Worm (Caenorhabditis elegans) whole organism, L1 larva: ENCODE data around the gene mdt-15.

Experiments
- C04F5.9 ChIP-seq: sonication (generic microtip); optimal IDR thresholded peaks from 2 replicates; lab custom pipeline; 2016; ENCODE audit warnings: missing genetic modification characterization, missing compliant biosample characterization
- C16A3.4 ChIP-seq: fragments of 150-350 bp; optimal IDR thresholded peaks from 2 replicates; lab custom pipeline; 2014; ENCODE audit warnings: missing biosample characterization, missing genetic modification characterization
- F16B12.6 ChIP-seq: fragments of 150-350 bp; optimal IDR thresholded peaks from 2 replicates; lab custom pipeline; 2014; ENCODE audit warnings: missing biosample characterization, missing genetic modification characterization
- Y116A8C.19 ChIP-seq: sonication (generic microtip); optimal IDR thresholded peaks from 2 replicates; lab custom pipeline; 2016; ENCODE audit warnings: missing compliant biosample characterization, missing genetic modification characterization, borderline replicate concordance
- alr-1 ChIP-seq: fragments of 200-800 bp; sonication (Bioruptor generic); optimal IDR thresholded peaks from 2 replicates; lab custom pipeline; 2018; ENCODE audit warnings: borderline replicate concordance, mild to moderate bottlenecking, missing genetic modification characterization, missing compliant biosample characterization
- ama-1 ChIP-seq: fragments of 150-350 bp; optimal IDR thresholded peaks from 2 replicates; lab custom pipeline; 2014
- blmp-1 ChIP-seq: fragments of 150-350 bp; optimal IDR thresholded peaks from 2 replicates; lab custom pipeline; 2014; ENCODE audit warnings: missing biosample characterization, missing genetic modification characterization
- ceh-90 ChIP-seq: sonication (generic microtip); optimal IDR thresholded peaks from 2 replicates; lab custom pipeline; 2016; ENCODE audit warnings: missing genetic modification characterization, missing compliant biosample characterization
- dpl-1 ChIP-seq, 3 experiments: fragments of 150-350 bp in 2 of 3; sonication (generic microtip) in 1 of 3; optimal IDR thresholded peaks; 2 replicates each; lab custom pipeline; 2014 to 2017; ENCODE audit warnings: missing biosample characterization in 3 of 3, missing genetic modification characterization in 3 of 3, missing genetic modification reagents in 3 of 3
- dsc-1 ChIP-seq: sonication (generic microtip); optimal IDR thresholded peaks from 2 replicates; lab custom pipeline; 2016; ENCODE audit warnings: mild to moderate bottlenecking, missing genetic modification characterization, missing compliant biosample characterization
- efl-1 ChIP-seq, 4 experiments: fragments of 150-350 bp; optimal IDR thresholded peaks in 3 of 4; peaks in 1 of 4; 1 replicate in 1 of 4; 2 replicates in 3 of 4; lab custom pipeline; 2014; ENCODE audit warnings: missing biosample characterization in 2 of 4, missing genetic modification characterization in 2 of 4, missing genetic modification reagents in 2 of 4
- egl-27 ChIP-seq, 2 experiments: fragments of 150-350 bp in 1 of 2; sonication (generic microtip); optimal IDR thresholded peaks; 3 replicates each; lab custom pipeline; 2017 to 2018; ENCODE audit warnings: missing biosample characterization in 2 of 2, missing genetic modification characterization in 2 of 2, missing genetic modification reagents in 2 of 2
- elt-2 ChIP-seq: sonication (generic microtip); optimal IDR thresholded peaks from 2 replicates; lab custom pipeline; 2016; ENCODE audit warnings: missing genetic modification characterization, mild to moderate bottlenecking, inconsistent platforms, missing compliant biosample characterization, missing genetic modification reagents
- fkh-10 ChIP-seq: sonication (generic microtip); optimal IDR thresholded peaks from 2 replicates; lab custom pipeline; 2017; ENCODE audit warnings: missing biosample characterization, missing genetic modification reagents, missing genetic modification characterization
- fkh-4 ChIP-seq: sonication (generic microtip); optimal IDR thresholded peaks from 2 replicates; lab custom pipeline; 2016; ENCODE audit warnings: missing compliant biosample characterization, missing genetic modification characterization, borderline replicate concordance
- fkh-8 ChIP-seq: sonication (generic microtip); optimal IDR thresholded peaks from 2 replicates; lab custom pipeline; 2016; ENCODE audit warnings: mild to moderate bottlenecking, missing genetic modification characterization, missing compliant biosample characterization
- fos-1 ChIP-seq: fragments of 150-350 bp; optimal IDR thresholded peaks from 2 replicates; lab custom pipeline; 2014; ENCODE audit warnings: missing biosample characterization, missing genetic modification characterization
- irx-1 ChIP-seq: sonication (generic microtip); optimal IDR thresholded peaks from 2 replicates; lab custom pipeline; 2016; ENCODE audit warnings: missing genetic modification characterization, missing compliant biosample characterization
- isw-1 ChIP-seq: fragments of 200-800 bp; sonication (Bioruptor generic); IDR thresholded peaks from 2 replicates; pipeline ENCODE4 v1.3.6; 2022; ENCODE audit warnings: missing genetic modification characterization, missing compliant biosample characterization
- jun-1 ChIP-seq: fragments of 150-350 bp; optimal IDR thresholded peaks from 2 replicates; lab custom pipeline; 2014; ENCODE audit warnings: missing biosample characterization, missing genetic modification reagents, missing genetic modification characterization
- lin-14 ChIP-seq: fragments of 200-800 bp; sonication (Bioruptor generic); optimal IDR thresholded peaks from 2 replicates; lab custom pipeline; 2018; ENCODE audit warnings: mild to moderate bottlenecking, missing genetic modification characterization, moderate library complexity, missing compliant biosample characterization
- lin-15B ChIP-seq: fragments of 150-350 bp; sonication (generic microtip); optimal IDR thresholded peaks from 3 replicates; lab custom pipeline; 2014; ENCODE audit warnings: missing biosample characterization, missing genetic modification characterization
- lin-35 ChIP-seq, 2 experiments: fragments of 150-350 bp; optimal IDR thresholded peaks; 2 replicates each; lab custom pipeline; 2014; ENCODE audit warnings: missing biosample characterization in 2 of 2, missing genetic modification characterization in 2 of 2, missing genetic modification reagents in 2 of 2
- lir-3 ChIP-seq: sonication (generic microtip); optimal IDR thresholded peaks from 2 replicates; lab custom pipeline; 2016; ENCODE audit warnings: mild to moderate bottlenecking, missing genetic modification characterization, moderate library complexity, missing compliant biosample characterization; ENCODE audit not compliant: poor library complexity
- lsy-2 ChIP-seq, 2 experiments: fragments of 150-350 bp; optimal IDR thresholded peaks; 2 replicates each; lab custom pipeline; 2014; ENCODE audit warnings: missing biosample characterization in 2 of 2, missing genetic modification characterization in 2 of 2
- mdl-1 ChIP-seq, 2 experiments: fragments of 150-350 bp; optimal IDR thresholded peaks; 2 replicates each; lab custom pipeline; 2014 to 2017; ENCODE audit warnings: missing biosample characterization in 2 of 2, missing genetic modification characterization in 2 of 2, inconsistent platforms in 1 of 2
- mef-2 ChIP-seq: fragments of 150-350 bp; optimal IDR thresholded peaks from 2 replicates; lab custom pipeline; 2014; ENCODE audit warnings: missing biosample characterization, missing genetic modification characterization
- mep-1 ChIP-seq: fragments of 150-350 bp; optimal IDR thresholded peaks from 2 replicates; lab custom pipeline; 2014; ENCODE audit warnings: missing biosample characterization, missing genetic modification characterization
- nhr-71 ChIP-seq: sonication (generic microtip); optimal IDR thresholded peaks from 2 replicates; lab custom pipeline; 2016; ENCODE audit warnings: mild to moderate bottlenecking, missing genetic modification characterization, moderate library complexity, missing compliant biosample characterization
- pag-3 ChIP-seq: sonication (generic microtip); optimal IDR thresholded peaks from 2 replicates; lab custom pipeline; 2017; ENCODE audit warnings: missing genetic modification characterization, mild to moderate bottlenecking, missing compliant biosample characterization, antibody characterized with exemption, borderline replicate concordance; ENCODE audit not compliant: insufficient read depth
- pax-3 ChIP-seq: fragments of 200-800 bp; sonication (Bioruptor generic); optimal IDR thresholded peaks from 2 replicates; lab custom pipeline; 2018; ENCODE audit warnings: mild to moderate bottlenecking, missing genetic modification characterization, moderate library complexity, missing compliant biosample characterization
- pqm-1 ChIP-seq: sonication (generic microtip); optimal IDR thresholded peaks from 3 replicates; lab custom pipeline; 2017; ENCODE audit warnings: missing biosample characterization, missing genetic modification characterization
- rnt-1 ChIP-seq: sonication (generic microtip); optimal IDR thresholded peaks from 2 replicates; lab custom pipeline; 2016; ENCODE audit warnings: mild to moderate bottlenecking, missing genetic modification characterization, moderate library complexity, missing compliant biosample characterization
- skn-1 ChIP-seq: fragments of 150-350 bp; optimal IDR thresholded peaks from 2 replicates; lab custom pipeline; 2014; ENCODE audit warnings: missing biosample characterization, missing genetic modification characterization
- snu-23 ChIP-seq: sonication (generic microtip); optimal IDR thresholded peaks from 2 replicates; lab custom pipeline; 2016; ENCODE audit warnings: missing genetic modification characterization, missing compliant biosample characterization
- sptf-1 ChIP-seq: fragments of 150-350 bp; optimal IDR thresholded peaks from 2 replicates; lab custom pipeline; 2014; ENCODE audit warnings: missing biosample characterization, missing genetic modification characterization
- tbx-2 ChIP-seq: sonication (generic microtip); optimal IDR thresholded peaks from 2 replicates; lab custom pipeline; 2016; ENCODE audit warnings: missing genetic modification characterization, missing compliant biosample characterization
- tlp-1 ChIP-seq: fragments of 150-350 bp; optimal IDR thresholded peaks from 2 replicates; lab custom pipeline; 2014; ENCODE audit warnings: missing biosample characterization, missing genetic modification characterization
- unc-130 ChIP-seq: fragments of 150-350 bp; optimal IDR thresholded peaks from 2 replicates; lab custom pipeline; 2017; ENCODE audit warnings: missing biosample characterization, missing genetic modification characterization, inconsistent platforms
- unc-30 ChIP-seq: sonication (generic microtip); optimal IDR thresholded peaks from 2 replicates; lab custom pipeline; 2017; ENCODE audit warnings: missing biosample characterization, missing genetic modification characterization
- zag-1 ChIP-seq: fragments of 150-350 bp; optimal IDR thresholded peaks from 2 replicates; lab custom pipeline; 2014; ENCODE audit warnings: missing biosample characterization, missing genetic modification characterization
- ztf-11 ChIP-seq, 2 experiments: sonication (generic microtip); optimal IDR thresholded peaks; 2 replicates each; lab custom pipeline; 2016 to 2017; ENCODE audit warnings: missing genetic modification characterization in 2 of 2, missing biosample characterization in 1 of 2, missing compliant biosample characterization in 1 of 2

The mdt-15 gene

DNA sequence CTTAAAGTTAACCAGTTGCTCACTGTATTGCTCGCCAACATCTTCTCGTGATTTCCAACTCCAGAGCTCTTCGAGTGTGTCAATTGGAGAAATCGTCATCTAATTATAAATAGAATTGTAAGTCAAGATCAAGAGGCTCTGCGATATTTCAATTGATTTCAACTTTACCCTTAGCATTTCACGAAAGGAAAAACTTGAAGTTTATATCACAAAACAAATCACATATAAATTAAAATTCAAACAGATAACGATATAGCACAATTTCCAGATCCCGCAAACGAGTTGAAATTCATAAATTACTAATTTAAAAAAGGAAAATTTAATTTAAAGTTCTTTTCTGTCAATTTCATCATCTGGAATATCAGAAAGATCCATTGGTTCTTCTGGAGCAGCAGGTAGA lies 34.9 kb upstream of the mdt-15 start, which contains the start of gene eng-1:
Gene eng-1, minus strand, starts transcription at position 101 of the 400 bp plus-strand sequence.
- TF ChIP-seq F16B12.6 (tag; lab: Kevin White, UChicago), result no peak
- TF ChIP-seq unc-30, result no peak
- TF ChIP-seq fkh-8 (tag; lab: Kevin White, UChicago), result no peak
- TF ChIP-seq C16A3.4 (tag; lab: Kevin White, UChicago), result no peak
- TF ChIP-seq zag-1 (tag; lab: Kevin White, UChicago), result no peak
- TF ChIP-seq fkh-4 (tag; lab: Kevin White, UChicago), result no peak
- TF ChIP-seq, all 84 proteins: peak for 0

DNA sequence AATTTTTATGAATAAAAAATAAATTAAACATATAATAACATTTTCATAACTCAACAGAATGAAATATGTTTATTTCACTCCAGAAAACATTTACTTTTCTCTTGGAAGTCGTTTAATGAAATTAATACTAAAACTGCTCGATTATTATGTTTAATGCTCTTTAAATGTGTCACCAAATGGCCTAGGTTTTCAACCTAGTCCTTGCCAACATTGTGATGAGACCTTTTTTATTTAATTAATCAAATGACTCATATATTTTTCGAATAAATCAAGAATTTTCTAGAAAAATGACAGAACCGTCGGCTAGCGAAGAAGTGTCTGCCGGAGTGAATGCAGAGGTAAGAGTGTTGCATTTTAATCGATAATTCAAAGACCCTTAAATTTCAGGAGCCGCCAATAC lies 30.7 kb upstream of the mdt-15 start, which contains the start of gene rabn-5:
Gene rabn-5, plus strand, starts transcription at position 284 of the 400 bp plus-strand sequence.
- TF ChIP-seq mep-1 (tag; lab: Kevin White, UChicago), result peak; percentile 16
- TF ChIP-seq dpl-1 (GFP tag; optimal IDR thresholded peaks at IDR 0.05; lab: Kevin White, UChicago), result peak in 1 of 3 experiments; percentile 59
- TF ChIP-seq efl-1 (optimal IDR thresholded peaks at IDR 0.05; lab: Kevin White, UChicago), result peak; percentile 13 to 19
- TF ChIP-seq efl-1 (GFP tag; optimal IDR thresholded peaks at IDR 0.05 in 1 of 2; lab: Kevin White, UChicago), result peak in 1 of 2 experiments; percentile 51
- TF ChIP-seq pag-3, result no peak
- no peak for TF ChIP-seq C04F5.9 (tag; lab: Kevin White, UChicago)
- peak in 1 of 2 experiments; percentile 2 for TF ChIP-seq lsy-2 (tag; optimal IDR thresholded peaks at IDR 0.05; lab: Kevin White, UChicago)

DNA sequence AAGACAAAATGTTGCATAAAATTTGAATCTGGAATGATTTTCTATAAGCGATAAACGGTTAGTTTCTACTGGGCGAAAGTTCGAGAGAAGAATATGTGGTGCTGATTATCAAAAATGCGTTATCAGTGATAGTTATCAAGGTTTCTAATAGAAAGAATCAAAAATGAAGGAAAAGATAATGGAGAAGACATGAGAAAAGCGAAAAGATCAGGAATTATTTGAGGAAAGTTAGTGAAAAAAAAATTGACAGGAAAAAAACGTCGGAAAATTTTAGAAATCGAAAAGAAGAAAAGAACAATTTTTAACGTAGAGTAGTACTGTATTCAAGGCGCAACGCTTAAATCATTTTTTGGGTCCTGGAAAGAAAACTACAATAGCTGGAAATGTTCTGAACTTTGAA lies 30.2 kb upstream of the mdt-15 start, which contains the start of gene dnpp-1:
Gene dnpp-1, minus strand, starts transcription at position 30 of the 400 bp plus-strand sequence.
- TF ChIP-seq egl-27 (tag; optimal IDR thresholded peaks at IDR 0.05; lab: Kevin White, UChicago) (no peak), unc-130 (tag; lab: Kevin White, UChicago) (no peak), elt-2 (tag; lab: Kevin White, UChicago) (peak; percentile 78), blmp-1 (tag; lab: Kevin White, UChicago) (peak; percentile 62), lin-14 (no peak), lin-35 (GFP tag; optimal IDR thresholded peaks at IDR 0.05; lab: Kevin White, UChicago) (peak in 1 of 2 experiments; percentile 25), fkh-10 (no peak), mef-2 (no peak), tlp-1 (tag; lab: Kevin White, UChicago) (peak; percentile 25), zag-1 (tag; lab: Kevin White, UChicago) (no peak), dsc-1 (tag; lab: Kevin White, UChicago) (no peak), lir-3 (tag; lab: Kevin White, UChicago) (no peak), pqm-1 (peak; percentile 36), sptf-1 (tag; lab: Kevin White, UChicago) (no peak), unc-30 (no peak), mdl-1 (tag; optimal IDR thresholded peaks at IDR 0.05; lab: Kevin White, UChicago) (no peak)

DNA sequence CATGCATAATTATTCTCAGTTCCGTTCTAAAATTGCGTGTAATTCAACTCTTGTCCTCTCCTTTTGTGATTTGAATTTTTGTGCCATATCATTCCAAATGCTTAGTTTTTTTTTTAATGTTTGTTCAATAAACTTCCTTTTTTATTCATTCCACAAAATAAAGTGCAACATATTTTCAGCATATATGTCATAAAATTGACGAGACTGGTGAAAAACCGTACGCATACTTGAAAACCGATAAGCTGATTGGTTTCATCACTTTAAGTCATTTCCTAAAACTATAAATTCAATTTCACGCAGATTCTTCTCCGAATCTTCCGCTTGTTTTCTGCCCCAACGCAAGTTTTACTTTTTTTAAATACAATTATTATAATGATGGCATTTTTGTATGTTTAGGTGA lies 25.5 kb upstream of the mdt-15 start, which contains the start of gene dpf-4:
Gene dpf-4, plus strand, starts transcription at position 301 of the 400 bp plus-strand sequence.
- TF ChIP-seq lir-3 (tag; lab: Kevin White, UChicago) (no peak), skn-1 (no peak), efl-1 (optimal IDR thresholded peaks at IDR 0.05; lab: Kevin White, UChicago) (no peak), efl-1 (GFP tag; optimal IDR thresholded peaks at IDR 0.05 in 1 of 2; lab: Kevin White, UChicago) (peak in 1 of 2 experiments; percentile 75), snu-23 (no peak), nhr-71 (no peak), Y116A8C.19 (tag; lab: Kevin White, UChicago) (no peak), fos-1 (tag; lab: Kevin White, UChicago) (no peak), zag-1 (tag; lab: Kevin White, UChicago) (no peak)

DNA sequence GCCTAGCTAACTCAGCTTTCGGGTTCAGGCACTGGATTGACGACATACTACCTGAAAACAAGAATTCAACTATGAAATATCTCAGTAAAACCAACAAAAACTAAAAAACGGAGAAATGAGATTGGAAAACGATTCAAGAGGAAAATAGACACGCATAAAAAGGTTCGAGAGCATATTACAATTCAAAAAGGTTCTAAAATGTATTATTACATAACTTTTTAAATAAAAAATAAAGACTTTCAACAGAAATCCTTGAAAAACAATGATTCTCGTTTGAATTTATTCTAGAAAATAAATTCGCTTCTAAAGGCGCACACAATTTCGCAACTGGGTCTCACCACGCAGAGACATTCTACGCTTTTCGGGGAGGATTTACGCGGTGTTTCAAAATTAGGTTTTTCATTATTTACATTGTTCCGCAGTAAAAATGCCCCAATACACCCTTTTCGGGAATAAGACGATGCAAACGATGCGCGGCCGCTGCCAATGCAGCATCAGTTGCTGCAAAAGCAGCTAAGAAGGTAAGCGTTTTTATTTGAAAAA lies 22.2 kb upstream of the mdt-15 start, which contains the start of the genes cct-6 and alh-9:
Gene cct-6, minus strand, starts transcription at position 51 of the 543 bp plus-strand sequence.
Gene alh-9, plus strand, starts transcription at position 382 of the 543 bp plus-strand sequence.
- TF ChIP-seq efl-1 (optimal IDR thresholded peaks at IDR 0.05; lab: Kevin White, UChicago) (peak; percentile 85 to 96), efl-1 (GFP tag; optimal IDR thresholded peaks at IDR 0.05 in 1 of 2; lab: Kevin White, UChicago) (peak; percentile 96 to 99), lin-15B (tag; lab: Kevin White, UChicago) (peak; percentile 73), jun-1 (peak; percentile 65), blmp-1 (tag; lab: Kevin White, UChicago) (peak; percentile 87), isw-1 (GFP tag; lab: Robert Waterston, UW) (peak; percentile 81), lin-35 (GFP tag; optimal IDR thresholded peaks at IDR 0.05; lab: Kevin White, UChicago) (peak; percentile 98), pax-3 (tag; lab: Kevin White, UChicago) (no peak), irx-1 (tag; lab: Kevin White, UChicago) (peak; percentile 30), alr-1 (tag; lab: Kevin White, UChicago) (no peak), ceh-90 (tag; lab: Kevin White, UChicago) (peak; percentile 7), fos-1 (tag; lab: Kevin White, UChicago) (peak; percentile 62), rnt-1 (tag; lab: Kevin White, UChicago) (peak; percentile 81), ztf-11 (tag; optimal IDR thresholded peaks at IDR 0.05; lab: Kevin White, UChicago) (peak in 1 of 2 experiments; percentile 8), tbx-2 (peak; percentile 76), unc-130 (tag; lab: Kevin White, UChicago) (peak; percentile 88), ama-1 (lab: Kevin White, UChicago) (peak; percentile 49), lir-3 (tag; lab: Kevin White, UChicago) (peak; percentile 42)
